Worm (Caenorhabditis elegans) whole organism, L3 larva: ENCODE measurements around the gene srj-54.

Experiments
- ama-1 ChIP-seq: fragments of 150-350 bp; optimal IDR thresholded peaks from 2 replicates; lab custom pipeline; 2018
- elt-2 ChIP-seq: sonication (generic microtip); optimal IDR thresholded peaks from 2 replicates; lab custom pipeline; 2016; ENCODE audit warnings: missing genetic modification reagents, mild to moderate bottlenecking, missing genetic modification characterization, missing compliant biosample characterization
- fos-1 ChIP-seq: fragments of 150-350 bp; optimal IDR thresholded peaks from 2 replicates; lab custom pipeline; 2014; ENCODE audit warnings: missing biosample characterization, missing genetic modification characterization
- mml-1 ChIP-seq: fragments of 150-350 bp; sonication (generic microtip); optimal IDR thresholded peaks from 3 replicates; lab custom pipeline; 2014; ENCODE audit warnings: missing biosample characterization, missing genetic modification characterization
- nfya-1 ChIP-seq: sonication (generic microtip); optimal IDR thresholded peaks from 2 replicates; lab custom pipeline; 2017; ENCODE audit warnings: missing genetic modification characterization, mild to moderate bottlenecking, missing compliant biosample characterization, antibody characterized with exemption, moderate library complexity; ENCODE audit not compliant: insufficient read depth
- nhr-11 ChIP-seq: fragments of 150-350 bp; optimal IDR thresholded peaks from 2 replicates; lab custom pipeline; 2014; ENCODE audit warnings: missing biosample characterization, missing genetic modification characterization
- nhr-28 ChIP-seq: fragments of 150-350 bp; optimal IDR thresholded peaks from 2 replicates; lab custom pipeline; 2014; ENCODE audit warnings: missing biosample characterization, missing genetic modification characterization
- unc-62 ChIP-seq: fragments of 150-350 bp; sonication (generic microtip); optimal IDR thresholded peaks from 4 replicates; lab custom pipeline; 2014; ENCODE audit warnings: missing biosample characterization, missing genetic modification reagents, missing genetic modification characterization

DNA sequence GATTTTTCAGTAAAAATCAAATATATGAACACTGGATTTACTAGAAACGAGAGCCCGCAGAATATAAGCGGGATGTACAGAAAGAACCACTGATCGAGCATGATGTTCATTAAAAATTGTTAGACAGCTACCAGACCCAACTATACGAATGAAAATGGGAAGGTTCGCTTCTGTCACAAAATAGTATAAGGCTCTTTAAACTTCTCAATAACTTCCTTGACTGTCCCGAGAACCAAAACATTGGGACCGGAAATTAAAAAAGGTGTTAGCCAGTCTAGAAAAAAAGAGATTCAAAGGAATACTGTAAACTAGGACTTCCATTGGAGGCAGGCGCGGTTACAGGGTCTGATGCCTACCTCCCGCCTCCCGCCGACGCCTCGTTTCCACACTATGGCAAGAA, 1.8 kb downstream of the srj-54 start, which contains the start of gene srj-55:
- no peak for TF ChIP-seq elt-2 (tag; lab: Kevin White, UChicago)
- no peak for TF ChIP-seq unc-62 (GFP tag; lab: Kevin White, UChicago)
- TF ChIP-seq mml-1 (tag; lab: Kevin White, UChicago), result no peak
- no peak for TF ChIP-seq nhr-28 (tag; lab: Kevin White, UChicago)
- TF ChIP-seq ama-1 (lab: Kevin White, UChicago), result no peak
- no peak for TF ChIP-seq nfya-1 (tag; lab: Kevin White, UChicago)
- TF ChIP-seq nhr-11 (tag; lab: Kevin White, UChicago), result no peak
- no peak for TF ChIP-seq fos-1 (tag; lab: Kevin White, UChicago)
